Worm (Caenorhabditis elegans): ENCODE results near the gene rab-14.

The rab-14 gene

DNA sequence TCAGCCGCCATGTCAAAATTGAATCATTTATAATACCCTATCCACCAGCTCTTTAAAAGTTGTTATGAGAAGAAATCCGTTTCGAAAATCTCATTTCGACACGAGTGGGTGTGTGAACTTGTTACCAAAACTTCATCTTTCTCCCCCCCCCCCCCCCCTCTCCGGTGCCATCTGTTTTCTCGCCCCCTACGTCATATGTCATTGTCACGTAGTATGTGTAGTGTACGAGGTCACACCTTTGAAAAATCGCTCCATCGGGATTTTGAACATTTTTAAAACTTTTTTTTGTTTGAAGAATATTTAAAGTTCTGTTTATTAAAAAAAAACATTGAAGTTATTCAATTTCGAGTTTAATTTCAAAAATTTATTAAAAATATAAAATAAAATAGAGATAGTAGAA is 21.4 kb upstream of the rab-14 start:
- no peak for TF ChIP-seq hmg-4 (GFP tag; optimal IDR thresholded peaks at IDR 0.05)
- no peak for TF ChIP-seq tra-4 (tag; optimal IDR thresholded peaks at IDR 0.05)
- TF ChIP-seq tbx-37 (GFP tag; conservative IDR thresholded peaks at IDR 0.05), result no peak
- TF ChIP-seq hmbx-1 (tag; optimal IDR thresholded peaks at IDR 0.05), result no peak
- TF ChIP-seq pes-1 (GFP tag; IDR thresholded peaks at IDR 0.05), result no peak
- TF ChIP-seq ets-7 (tag; optimal IDR thresholded peaks at IDR 0.05), result no peak
- no peak for TF ChIP-seq scrt-1 (GFP tag; IDR thresholded peaks at IDR 0.05)
- TF ChIP-seq F13C5.2 (tag; optimal IDR thresholded peaks at IDR 0.05), result no peak
- TF ChIP-seq ceh-13 (GFP tag; optimal IDR thresholded peaks at IDR 0.05), result no peak
- no peak for TF ChIP-seq flt-1 (GFP tag; IDR thresholded peaks at IDR 0.05)
- no peak for TF ChIP-seq hnd-1 (tag; optimal IDR thresholded peaks at IDR 0.05)
- no peak for TF ChIP-seq B0310.2 (tag; optimal IDR thresholded peaks at IDR 0.05)
- TF ChIP-seq ama-1 (optimal IDR thresholded peaks at IDR 0.05), result no peak
- no peak for TF ChIP-seq aly-1 (tag; optimal IDR thresholded peaks at IDR 0.05)
- no peak for TF ChIP-seq ceh-36 (tag; optimal IDR thresholded peaks at IDR 0.05)
- TF ChIP-seq tbx-11 (GFP tag; IDR thresholded peaks at IDR 0.05), result no peak
- no peak for TF ChIP-seq sea-1 (GFP tag; conservative IDR thresholded peaks at IDR 0.05)

DNA sequence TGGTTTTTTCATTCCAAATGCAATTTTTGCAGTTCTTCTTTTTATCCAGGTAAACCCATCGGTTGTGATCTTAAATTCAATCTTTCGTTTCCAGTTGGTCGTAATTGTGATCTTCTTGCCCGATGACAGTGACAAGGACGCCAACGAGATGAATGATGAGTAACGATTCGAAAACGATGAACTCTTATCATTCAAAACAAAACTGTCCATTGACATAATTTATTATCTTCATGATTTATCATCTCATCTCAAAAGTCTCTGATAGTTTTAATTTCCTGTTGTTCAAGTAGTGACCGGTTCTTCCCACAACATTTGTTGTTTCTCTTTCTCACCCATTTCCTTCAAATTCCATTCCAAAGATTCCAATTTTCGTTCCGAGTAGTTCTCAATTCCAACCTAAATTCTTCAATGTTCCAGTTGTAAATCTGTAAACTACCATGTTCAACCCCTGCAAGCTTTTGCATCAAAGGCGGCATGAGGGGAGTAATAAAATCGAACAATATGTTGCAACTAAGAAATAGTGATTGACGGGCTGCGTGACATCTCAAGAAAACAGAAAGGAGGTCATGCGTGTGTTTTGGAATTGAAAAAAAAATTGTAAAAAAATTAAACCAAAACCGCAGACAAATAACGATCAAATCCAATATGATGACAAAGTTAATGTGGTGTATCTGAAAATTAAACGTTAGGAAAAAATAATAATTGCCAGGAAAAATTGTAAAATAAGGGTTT is 19.9 kb upstream of the rab-14 start:
- TF ChIP-seq ceh-36 (tag; optimal IDR thresholded peaks at IDR 0.05), result no peak
- TF ChIP-seq hnd-1 (tag; optimal IDR thresholded peaks at IDR 0.05), result no peak
- TF ChIP-seq tbx-11 (GFP tag; IDR thresholded peaks at IDR 0.05), result no peak
- no peak for TF ChIP-seq pes-1 (GFP tag; IDR thresholded peaks at IDR 0.05)
- TF ChIP-seq aly-1 (tag; optimal IDR thresholded peaks at IDR 0.05), result no peak
- no peak for TF ChIP-seq hmbx-1 (tag; optimal IDR thresholded peaks at IDR 0.05)
- TF ChIP-seq tra-4 (tag; optimal IDR thresholded peaks at IDR 0.05), result no peak
- TF ChIP-seq scrt-1 (GFP tag; IDR thresholded peaks at IDR 0.05), result no peak
- TF ChIP-seq F13C5.2 (tag; optimal IDR thresholded peaks at IDR 0.05), result no peak
- no peak for TF ChIP-seq hmg-4 (GFP tag; optimal IDR thresholded peaks at IDR 0.05)
- TF ChIP-seq flt-1 (GFP tag; IDR thresholded peaks at IDR 0.05), result no peak
- TF ChIP-seq ets-7 (tag; optimal IDR thresholded peaks at IDR 0.05), result no peak
- TF ChIP-seq ama-1 (optimal IDR thresholded peaks at IDR 0.05), result no peak

DNA sequence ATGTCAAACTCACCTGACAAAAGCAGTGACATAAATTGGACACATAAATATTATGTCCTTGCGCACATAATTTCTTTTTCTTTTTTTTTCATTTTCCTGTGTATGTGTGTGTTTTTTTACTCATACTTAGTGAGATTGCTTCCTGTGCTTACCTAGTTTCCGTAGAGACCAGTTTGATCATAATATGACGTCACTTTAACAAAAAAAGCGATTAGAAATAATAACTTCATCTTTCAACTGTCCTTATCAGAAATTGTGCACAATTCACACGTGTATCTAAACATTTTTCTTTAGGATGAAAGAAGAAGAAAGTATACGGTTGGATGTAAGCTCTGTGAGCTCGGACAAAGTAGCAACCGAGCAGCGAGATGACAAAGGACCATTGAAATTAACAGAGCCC is 15.6 kb upstream of the rab-14 start:
- TF ChIP-seq B0310.2 (tag; optimal IDR thresholded peaks at IDR 0.05), result no peak
- no peak for TF ChIP-seq tbx-11 (GFP tag; IDR thresholded peaks at IDR 0.05)
- TF ChIP-seq aly-1 (tag; optimal IDR thresholded peaks at IDR 0.05), result no peak
- TF ChIP-seq flt-1 (GFP tag; IDR thresholded peaks at IDR 0.05), result no peak
- no peak for TF ChIP-seq F13C5.2 (tag; optimal IDR thresholded peaks at IDR 0.05)
- no peak for TF ChIP-seq hmg-4 (GFP tag; optimal IDR thresholded peaks at IDR 0.05)

- no peak for TF ChIP-seq tra-4 (tag; optimal IDR thresholded peaks at IDR 0.05)
Measured at ce11 chrX:15621001-15621400, 14.6 kb upstream of the rab-14 start.

ce11 chrX:15620200-15620599 is 13.8 kb upstream of the rab-14 start, which contains the start of gene K09E9.1:
Gene K09E9.1 (plus strand): TSS chrX:15620500.
- TF ChIP-seq aly-1 (tag; optimal IDR thresholded peaks at IDR 0.05) (no peak), hmbx-1 (tag; optimal IDR thresholded peaks at IDR 0.05) (no peak), pes-1 (GFP tag; IDR thresholded peaks at IDR 0.05) (no peak), scrt-1 (GFP tag; IDR thresholded peaks at IDR 0.05) (no peak), B0310.2 (tag; optimal IDR thresholded peaks at IDR 0.05) (no peak), hmg-4 (GFP tag; optimal IDR thresholded peaks at IDR 0.05) (no peak), F13C5.2 (tag; optimal IDR thresholded peaks at IDR 0.05) (no peak), tra-4 (tag; optimal IDR thresholded peaks at IDR 0.05) (no peak), tbx-37 (GFP tag; conservative IDR thresholded peaks at IDR 0.05) (no peak), hnd-1 (tag; optimal IDR thresholded peaks at IDR 0.05) (no peak), flt-1 (GFP tag; IDR thresholded peaks at IDR 0.05) (no peak), ets-7 (tag; optimal IDR thresholded peaks at IDR 0.05) (no peak), ceh-13 (GFP tag; optimal IDR thresholded peaks at IDR 0.05) (no peak)

DNA sequence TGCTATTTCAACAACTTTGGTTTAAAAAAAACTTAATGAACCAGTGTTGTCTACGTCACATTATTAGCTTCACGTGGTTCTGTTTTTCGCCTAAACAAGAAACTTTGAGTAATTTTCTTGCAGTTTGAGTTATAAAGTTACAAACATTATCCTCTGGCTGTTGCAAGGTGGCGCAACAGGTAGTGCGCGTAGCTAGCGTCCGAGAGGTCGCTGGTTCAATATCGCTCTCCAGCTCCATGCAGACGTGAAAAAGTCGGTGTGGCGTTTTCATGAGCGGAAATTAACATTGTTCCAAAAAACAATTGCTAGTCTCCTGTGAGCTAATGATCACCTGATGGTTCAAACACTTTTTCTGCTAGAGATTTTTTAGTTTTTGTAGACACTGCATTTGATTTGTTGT is 12.8 kb upstream of the rab-14 start:
- TF ChIP-seq pes-1 (GFP tag; IDR thresholded peaks at IDR 0.05), result peak; percentile 62
- no peak for TF ChIP-seq B0310.2 (tag; optimal IDR thresholded peaks at IDR 0.05)
- peak; percentile 30 for TF ChIP-seq hmg-4 (GFP tag; optimal IDR thresholded peaks at IDR 0.05)

DNA sequence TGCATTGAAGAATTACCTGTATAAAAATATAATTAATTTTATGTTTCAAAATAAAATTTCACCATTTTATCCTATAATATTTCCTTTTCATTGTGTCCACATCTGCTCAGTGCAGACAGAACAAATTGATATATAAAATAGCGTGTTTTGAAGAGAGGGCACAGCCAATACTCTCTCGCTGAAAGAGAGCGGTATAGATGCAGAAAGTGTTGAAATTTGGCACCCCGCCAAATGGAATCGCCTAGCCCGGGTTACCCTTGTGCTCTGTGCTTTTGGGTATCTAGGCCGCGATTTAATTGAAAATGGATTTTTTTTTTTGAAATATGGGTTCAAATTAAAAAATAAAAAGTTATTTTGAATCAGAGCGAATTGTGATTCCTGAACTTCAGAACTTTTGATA is 10.7 kb upstream of the rab-14 start:
- TF ChIP-seq ceh-36 (tag; optimal IDR thresholded peaks at IDR 0.05), result no peak
- no peak for TF ChIP-seq aly-1 (tag; optimal IDR thresholded peaks at IDR 0.05)
- TF ChIP-seq hmbx-1 (tag; optimal IDR thresholded peaks at IDR 0.05), result no peak
- no peak for TF ChIP-seq tra-4 (tag; optimal IDR thresholded peaks at IDR 0.05)
- TF ChIP-seq B0310.2 (tag; optimal IDR thresholded peaks at IDR 0.05), result no peak
- TF ChIP-seq flt-1 (GFP tag; IDR thresholded peaks at IDR 0.05), result no peak
- no peak for TF ChIP-seq scrt-1 (GFP tag; IDR thresholded peaks at IDR 0.05)
- no peak for TF ChIP-seq tbx-37 (GFP tag; conservative IDR thresholded peaks at IDR 0.05)
- no peak for TF ChIP-seq hmg-4 (GFP tag; optimal IDR thresholded peaks at IDR 0.05)
- TF ChIP-seq ets-7 (tag; optimal IDR thresholded peaks at IDR 0.05), result no peak
- TF ChIP-seq sea-1 (GFP tag; conservative IDR thresholded peaks at IDR 0.05), result no peak
- no peak for TF ChIP-seq tbx-11 (GFP tag; IDR thresholded peaks at IDR 0.05)

DNA sequence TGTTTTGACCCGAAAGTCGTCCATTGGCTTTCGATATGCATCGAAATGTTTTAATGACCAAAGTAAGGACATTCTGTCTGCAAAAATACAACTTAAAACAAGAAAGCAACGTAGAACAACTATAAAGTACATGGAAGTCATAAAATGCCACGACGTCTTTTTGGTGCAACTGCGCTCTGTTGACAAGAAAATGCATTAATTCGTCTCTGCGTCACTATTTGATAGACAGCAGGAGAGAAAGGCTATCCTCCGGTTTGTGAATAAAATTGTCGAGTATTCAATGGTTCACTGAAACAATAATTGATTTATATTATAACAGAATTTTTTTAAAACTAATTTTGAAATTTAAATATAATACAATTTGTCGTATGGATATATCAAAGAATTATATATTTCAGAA is 10.0 kb upstream of the rab-14 start, which contains the start of gene ergi-3:
TSS of gene ergi-3 (minus strand) at position 311 of the 400 bp plus-strand sequence.
- TF ChIP-seq F13C5.2 (tag; optimal IDR thresholded peaks at IDR 0.05) (peak; percentile 26), ceh-36 (tag; optimal IDR thresholded peaks at IDR 0.05) (no peak)

Measured in whole organism, early embryonic.